Worm (Caenorhabditis elegans): Measurements from ENCODE around the gene col-102.

col-102 gene

DNA sequence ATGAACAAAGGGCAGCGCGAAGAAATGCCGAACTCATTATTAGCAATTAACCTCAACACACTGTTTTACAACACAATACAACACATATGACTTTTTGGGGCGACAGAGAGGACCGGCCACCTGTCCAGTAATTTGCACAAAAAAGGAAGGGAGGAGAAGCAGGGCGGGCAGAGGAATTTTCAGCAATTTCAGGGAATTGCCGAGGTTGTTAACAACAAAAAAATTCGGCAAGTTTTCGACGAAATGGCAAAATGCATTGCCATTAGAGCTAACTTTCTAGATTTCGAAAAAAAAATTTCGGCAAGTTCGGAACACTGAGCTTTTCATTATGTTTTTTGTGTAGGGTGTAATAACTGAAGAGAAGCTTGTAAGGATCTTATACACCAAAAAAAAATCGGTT is 40.2 kb upstream of the col-102 start:
- TF ChIP-seq nhr-25 (tag; optimal IDR thresholded peaks at IDR 0.05) (no peak), aly-2 (tag; optimal IDR thresholded peaks at IDR 0.05) (no peak), egl-5 (tag; optimal IDR thresholded peaks at IDR 0.05) (no peak), unc-39 (tag; optimal IDR thresholded peaks at IDR 0.05) (no peak), ceh-9 (tag; optimal IDR thresholded peaks at IDR 0.05) (no peak), nhr-11 (tag; optimal IDR thresholded peaks at IDR 0.05) (no peak), fos-1 (tag; optimal IDR thresholded peaks at IDR 0.05) (no peak), nhr-76 (tag; optimal IDR thresholded peaks at IDR 0.05) (no peak), mml-1 (tag; optimal IDR thresholded peaks at IDR 0.05) (no peak), hmg-11 (tag; optimal IDR thresholded peaks at IDR 0.05) (no peak), R02D3.7 (tag; optimal IDR thresholded peaks at IDR 0.05) (no peak), skn-1 (tag; optimal IDR thresholded peaks at IDR 0.05) (no peak), nhr-28 (tag; optimal IDR thresholded peaks at IDR 0.05) (no peak), sea-2 (GFP tag; optimal IDR thresholded peaks at IDR 0.05) (no peak), elt-1 (tag; optimal IDR thresholded peaks at IDR 0.05) (no peak), nhr-237 (tag; optimal IDR thresholded peaks at IDR 0.05) (no peak), elt-2 (tag; optimal IDR thresholded peaks at IDR 0.05) (no peak)

DNA sequence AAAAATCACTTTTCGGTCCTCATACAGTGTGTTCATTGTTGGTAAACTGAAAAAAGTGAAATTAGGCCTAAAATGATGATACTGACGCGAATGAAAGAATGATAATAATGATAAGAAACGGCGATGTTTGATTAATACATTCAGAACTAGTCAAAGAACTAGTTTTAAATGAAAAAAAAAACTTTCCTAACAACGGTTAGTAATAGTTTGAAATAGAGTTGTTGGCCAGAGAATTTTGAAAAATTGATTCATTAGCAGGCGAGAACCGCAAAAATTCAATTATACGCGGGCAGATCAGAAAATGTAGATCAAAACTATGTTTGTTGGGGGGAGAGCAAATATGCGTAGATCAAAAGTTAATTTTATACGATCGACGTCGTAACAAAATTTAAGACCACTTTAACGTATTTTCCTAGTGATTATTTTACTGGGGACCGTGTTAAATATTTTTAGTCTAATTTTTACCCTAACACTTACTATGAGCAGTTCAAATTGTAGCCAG is 33.4 kb upstream of the col-102 start, which contains the start of gene F56A11.5:
TSS of gene F56A11.5 (minus strand) at position 51 of the 502 bp plus-strand sequence.
- TF ChIP-seq nhr-28 (tag; optimal IDR thresholded peaks at IDR 0.05) (no peak), skn-1 (tag; optimal IDR thresholded peaks at IDR 0.05) (peak; percentile 16), egl-27 (tag; optimal IDR thresholded peaks at IDR 0.05) (no peak), mdl-1 (tag; optimal IDR thresholded peaks at IDR 0.05) (no peak), eor-1 (tag; optimal IDR thresholded peaks at IDR 0.05) (no peak)

DNA sequence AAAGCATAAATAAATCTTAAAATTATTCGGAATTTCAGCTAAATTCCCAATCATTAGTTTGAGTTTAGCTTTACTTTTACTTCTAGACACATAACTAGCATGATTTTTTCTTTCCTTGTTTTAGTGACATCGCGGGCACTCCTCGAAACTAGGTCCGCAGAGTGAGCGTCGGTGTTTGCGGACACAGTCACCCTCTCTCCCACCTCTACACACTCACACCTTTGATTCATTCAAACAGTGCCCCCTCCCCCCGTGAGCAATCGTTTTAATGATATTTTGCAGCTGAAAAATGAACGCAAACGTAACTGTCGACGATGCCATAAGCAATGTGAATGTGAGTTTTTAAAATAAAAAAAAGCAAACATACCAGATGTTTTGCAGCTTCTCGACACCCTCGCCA is 31.8 kb upstream of the col-102 start, which contains the start of gene gex-2:
TSS of gene gex-2 (plus strand) at position 283 of the 400 bp plus-strand sequence.
- TF ChIP-seq hmg-11 (tag; optimal IDR thresholded peaks at IDR 0.05) (peak; percentile 21), skn-1 (tag; optimal IDR thresholded peaks at IDR 0.05) (no peak), elt-2 (tag; optimal IDR thresholded peaks at IDR 0.05) (peak; percentile 26)

DNA sequence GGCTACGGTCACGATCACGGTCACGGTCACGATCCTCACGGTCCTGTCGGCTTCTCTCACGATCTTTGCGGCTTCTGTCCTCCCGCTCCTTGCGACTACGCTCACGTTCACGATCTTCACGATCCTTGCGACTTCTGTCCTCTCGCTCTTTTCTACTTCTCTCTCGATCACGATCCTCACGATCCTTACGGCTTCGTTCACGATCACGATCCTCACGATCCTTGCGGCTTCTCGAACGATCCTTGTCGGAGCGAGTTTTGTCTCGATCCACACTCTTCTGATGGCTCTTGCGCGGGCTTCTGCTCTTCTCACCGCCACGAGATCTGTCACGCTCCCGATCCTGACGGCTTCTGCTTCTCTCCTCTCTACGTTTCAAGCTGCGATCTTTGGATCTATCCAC is 23.7 kb upstream of the col-102 start:
- TF ChIP-seq skn-1 (tag; optimal IDR thresholded peaks at IDR 0.05) (no peak), nhr-25 (tag; optimal IDR thresholded peaks at IDR 0.05) (no peak), mdl-1 (tag; optimal IDR thresholded peaks at IDR 0.05) (no peak), fkh-10 (GFP tag; optimal IDR thresholded peaks at IDR 0.05) (no peak), sea-2 (GFP tag; optimal IDR thresholded peaks at IDR 0.05) (no peak), ceh-9 (tag; optimal IDR thresholded peaks at IDR 0.05) (no peak), pha-4 (tag; optimal IDR thresholded peaks at IDR 0.05) (no peak), ztf-11 (tag; optimal IDR thresholded peaks at IDR 0.05) (no peak), ceh-28 (tag; optimal IDR thresholded peaks at IDR 0.05) (no peak), nhr-28 (tag; optimal IDR thresholded peaks at IDR 0.05) (no peak), nhr-237 (tag; optimal IDR thresholded peaks at IDR 0.05) (no peak), snpc-4 (tag; optimal IDR thresholded peaks at IDR 0.05) (no peak), ZK546.5 (tag; optimal IDR thresholded peaks at IDR 0.05) (no peak), fkh-2 (tag; optimal IDR thresholded peaks at IDR 0.05) (no peak), ztf-4 (tag; optimal IDR thresholded peaks at IDR 0.05) (no peak), elt-2 (tag; optimal IDR thresholded peaks at IDR 0.05) (no peak), nfya-1 (tag; optimal IDR thresholded peaks at IDR 0.05; ENCODE audit: insufficient read depth) (no peak)

DNA sequence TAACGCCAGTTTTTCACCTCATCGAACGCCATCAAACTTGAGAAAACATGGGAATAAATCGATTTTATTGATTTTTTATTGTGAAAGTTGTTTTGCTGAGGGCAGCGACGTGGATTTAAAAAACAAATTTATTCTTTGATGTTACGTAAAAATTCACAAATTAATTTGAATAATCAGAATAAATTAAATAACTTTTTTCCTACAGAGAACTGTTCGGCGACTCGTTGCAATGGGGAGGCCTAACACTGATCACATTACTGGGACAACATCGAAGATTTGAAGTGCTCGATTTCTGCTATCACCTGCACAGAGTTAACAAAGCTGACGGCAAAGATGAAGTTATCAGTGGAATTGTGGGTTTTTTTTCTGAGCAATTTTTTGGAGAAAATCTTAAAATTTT is 22.1 kb upstream of the col-102 start, which contains the start of gene F56A11.6:
TSS of gene F56A11.6 (minus strand) at position 101 of the 400 bp plus-strand sequence.
- TF ChIP-seq sea-2 (GFP tag; optimal IDR thresholded peaks at IDR 0.05) = no peak
- TF ChIP-seq elt-3 (tag; optimal IDR thresholded peaks at IDR 0.05) = no peak
- no peak for TF ChIP-seq pha-4 (tag; optimal IDR thresholded peaks at IDR 0.05)
- TF ChIP-seq fkh-2 (tag; optimal IDR thresholded peaks at IDR 0.05) = no peak
- TF ChIP-seq ceh-28 (tag; optimal IDR thresholded peaks at IDR 0.05) = no peak
- no peak for TF ChIP-seq egl-27 (tag; optimal IDR thresholded peaks at IDR 0.05)
- no peak for TF ChIP-seq nhr-67 (tag; optimal IDR thresholded peaks at IDR 0.05)
- no peak for TF ChIP-seq hmg-11 (tag; optimal IDR thresholded peaks at IDR 0.05)
- no peak for TF ChIP-seq elt-1 (tag; optimal IDR thresholded peaks at IDR 0.05)
- no peak for TF ChIP-seq ztf-4 (tag; optimal IDR thresholded peaks at IDR 0.05)
- no peak for TF ChIP-seq jun-1 (tag; optimal IDR thresholded peaks at IDR 0.05)
- TF ChIP-seq pqm-1 (tag; optimal IDR thresholded peaks at IDR 0.05) = no peak
- TF ChIP-seq skn-1 (tag; optimal IDR thresholded peaks at IDR 0.05) = no peak
- no peak for TF ChIP-seq mml-1 (tag; optimal IDR thresholded peaks at IDR 0.05)
- TF ChIP-seq elt-2 (tag; optimal IDR thresholded peaks at IDR 0.05) = no peak
- TF ChIP-seq daf-12 (tag; optimal IDR thresholded peaks at IDR 0.05) = no peak
- no peak for TF ChIP-seq unc-62 (GFP tag; optimal IDR thresholded peaks at IDR 0.05)
- no peak for TF ChIP-seq nhr-11 (tag; optimal IDR thresholded peaks at IDR 0.05)
- TF ChIP-seq eor-1 (tag; optimal IDR thresholded peaks at IDR 0.05) = no peak

Measured in whole organism, L3 larva.